Worm (Caenorhabditis elegans) whole organism, L4/young adult: Measurements from ENCODE around the gene twk-10.

Experiments used
- W03F9.2 ChIP-seq: fragments of 150-350 bp; optimal IDR thresholded peaks from 2 replicates; lab custom pipeline; 2014; ENCODE audit warnings: missing biosample characterization, missing genetic modification characterization
- dao-5 ChIP-seq: sonication (generic microtip); optimal IDR thresholded peaks from 2 replicates; lab custom pipeline; 2016; ENCODE audit warnings: missing genotype, missing genetic modification characterization, moderate library complexity, missing compliant biosample characterization
- him-1 ChIP-seq: sonication (generic microtip); optimal IDR thresholded peaks from 2 replicates; lab custom pipeline; 2016; ENCODE audit warnings: missing genotype, missing genetic modification reagents, missing genetic modification characterization, missing compliant biosample characterization

- no peak for TF ChIP-seq him-1 (tag; lab: Kevin White, UChicago)
- TF ChIP-seq W03F9.2 (tag; lab: Kevin White, UChicago), result no peak
- TF ChIP-seq dao-5 (tag; lab: Kevin White, UChicago), result no peak
Observed at ce11 chrV:6520385-6521080, 31.6 kb upstream of the twk-10 start, which contains the start of the genes F46E10.2 and F46E10.18.
